Worm (Caenorhabditis elegans): Measurements from ENCODE around the gene cdr-6.

DNA sequence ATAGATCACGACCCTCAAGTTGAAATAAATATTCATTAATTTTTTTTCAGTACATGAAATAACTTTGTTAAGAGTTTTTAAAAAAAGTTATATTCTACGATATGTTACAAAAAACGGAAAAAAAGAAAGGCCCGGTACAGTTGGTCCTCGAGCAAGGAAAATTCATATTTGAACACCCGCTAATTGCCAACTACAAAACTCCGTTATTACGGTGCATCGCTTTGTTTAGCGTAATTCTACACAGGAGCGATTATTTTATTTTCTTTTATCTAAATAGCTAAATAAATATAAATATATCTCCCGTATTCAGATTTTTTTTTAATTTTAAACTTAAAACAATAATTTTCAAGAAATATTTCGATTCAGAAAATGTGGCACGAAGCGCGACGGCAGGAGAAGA, 36.9 kb upstream of the cdr-6 start, which contains the start of gene F28C1.1:
- TF ChIP-seq lin-11 (tag; optimal IDR thresholded peaks at IDR 0.05) = no peak
- TF ChIP-seq pha-4 (tag; optimal IDR thresholded peaks at IDR 0.05) = no peak
- no peak for TF ChIP-seq ceh-9 (tag; optimal IDR thresholded peaks at IDR 0.05)
- no peak for TF ChIP-seq pqm-1 (tag; optimal IDR thresholded peaks at IDR 0.05)
